Worm (Caenorhabditis elegans) whole organism, late embryonic: ENCODE data around the gene F21D5.7.

Source experiments
- F13H6.1 ChIP-seq: sonication (generic microtip); optimal IDR thresholded peaks from 2 replicates; lab custom pipeline; 2016; ENCODE audit warnings: missing genetic modification characterization, missing compliant biosample characterization
- K02D7.2 ChIP-seq: sonication (generic microtip); optimal IDR thresholded peaks from 2 replicates; lab custom pipeline; 2017; ENCODE audit warnings: mild to moderate bottlenecking, missing genetic modification characterization, missing compliant biosample characterization
- K09A11.1 ChIP-seq: sonication (generic microtip); optimal IDR thresholded peaks from 2 replicates; lab custom pipeline; 2017; ENCODE audit warnings: antibody characterized with exemption, mild to moderate bottlenecking, missing genetic modification characterization, missing compliant biosample characterization; ENCODE audit not compliant: insufficient read depth
- T23F11.4 ChIP-seq: fragments of 200-800 bp; sonication (Bioruptor generic); optimal IDR thresholded peaks from 2 replicates; lab custom pipeline; 2018; ENCODE audit warnings: mild to moderate bottlenecking, missing genetic modification characterization, missing compliant biosample characterization
- Y22D7AL.16 ChIP-seq: sonication (generic microtip); optimal IDR thresholded peaks from 2 replicates; lab custom pipeline; 2016; ENCODE audit warnings: missing genetic modification characterization, missing compliant biosample characterization
- ceh-14 ChIP-seq: sonication (generic microtip); optimal IDR thresholded peaks from 2 replicates; lab custom pipeline; 2016; ENCODE audit warnings: missing genotype, missing genetic modification characterization, missing compliant biosample characterization
- ceh-18 ChIP-seq: sonication (generic microtip); optimal IDR thresholded peaks from 2 replicates; lab custom pipeline; 2016; ENCODE audit warnings: missing genetic modification characterization, missing compliant biosample characterization
- ceh-2 ChIP-seq: sonication (generic microtip); optimal IDR thresholded peaks from 2 replicates; lab custom pipeline; 2016; ENCODE audit warnings: missing genotype, missing genetic modification characterization, missing compliant biosample characterization
- ceh-24 ChIP-seq: sonication (generic microtip); optimal IDR thresholded peaks from 2 replicates; lab custom pipeline; 2016; ENCODE audit warnings: mild to moderate bottlenecking, missing genetic modification characterization, missing compliant biosample characterization
- ceh-30 ChIP-seq: fragments of 150-350 bp; optimal IDR thresholded peaks from 2 replicates; lab custom pipeline; 2014; ENCODE audit warnings: missing biosample characterization, missing genetic modification characterization
- ceh-34 ChIP-seq: sonication (generic microtip); optimal IDR thresholded peaks from 2 replicates; lab custom pipeline; 2016; ENCODE audit warnings: mild to moderate bottlenecking, missing genetic modification characterization, missing compliant biosample characterization
- ceh-48 ChIP-seq: sonication (generic microtip); optimal IDR thresholded peaks from 2 replicates; lab custom pipeline; 2016; ENCODE audit warnings: missing genetic modification characterization, inconsistent platforms, missing compliant biosample characterization
- dmd-4 ChIP-seq: sonication (generic microtip); optimal IDR thresholded peaks from 2 replicates; lab custom pipeline; 2016; ENCODE audit warnings: borderline replicate concordance, missing genetic modification characterization, missing compliant biosample characterization
- dve-1 ChIP-seq: sonication (generic microtip); optimal IDR thresholded peaks from 2 replicates; lab custom pipeline; 2017; ENCODE audit warnings: antibody characterized with exemption, mild to moderate bottlenecking, missing genetic modification characterization, missing compliant biosample characterization
- elt-4 ChIP-seq: sonication (generic microtip); optimal IDR thresholded peaks from 2 replicates; lab custom pipeline; 2016; ENCODE audit warnings: missing genetic modification characterization, missing compliant biosample characterization
- fkh-10 ChIP-seq: fragments of 150-350 bp; optimal IDR thresholded peaks from 2 replicates; lab custom pipeline; 2014; ENCODE audit warnings: missing biosample characterization, missing genetic modification reagents, missing genetic modification characterization
- fkh-6 ChIP-seq: sonication (generic microtip); optimal IDR thresholded peaks from 2 replicates; lab custom pipeline; 2016; ENCODE audit warnings: missing genetic modification characterization, missing compliant biosample characterization
- gmeb-2 ChIP-seq: sonication (generic microtip); optimal IDR thresholded peaks from 2 replicates; lab custom pipeline; 2016; ENCODE audit warnings: missing genetic modification characterization, inconsistent platforms, missing compliant biosample characterization
- hlh-15 ChIP-seq: sonication (generic microtip); optimal IDR thresholded peaks from 2 replicates; lab custom pipeline; 2016; ENCODE audit warnings: missing genetic modification characterization, missing compliant biosample characterization
- lim-6 ChIP-seq: sonication (generic microtip); optimal IDR thresholded peaks from 2 replicates; lab custom pipeline; 2016; ENCODE audit warnings: missing genetic modification characterization, missing compliant biosample characterization
- lin-11 ChIP-seq: fragments of 200-800 bp; sonication (Bioruptor generic); optimal IDR thresholded peaks from 2 replicates; lab custom pipeline; 2018; ENCODE audit warnings: mild to moderate bottlenecking, missing genetic modification characterization, missing compliant biosample characterization
- mec-3 ChIP-seq: sonication (generic microtip); optimal IDR thresholded peaks from 2 replicates; lab custom pipeline; 2016; ENCODE audit warnings: borderline replicate concordance, missing genetic modification characterization, missing compliant biosample characterization
- nfya-1 ChIP-seq: sonication (generic microtip); optimal IDR thresholded peaks from 2 replicates; lab custom pipeline; 2017; ENCODE audit warnings: missing genetic modification characterization, mild to moderate bottlenecking, missing compliant biosample characterization, antibody characterized with exemption, moderate library complexity
- nhr-232 ChIP-seq: sonication (generic microtip); optimal IDR thresholded peaks from 2 replicates; lab custom pipeline; 2016; ENCODE audit warnings: missing genetic modification characterization, missing compliant biosample characterization
- pag-3 ChIP-seq: sonication (generic microtip); optimal IDR thresholded peaks from 2 replicates; lab custom pipeline; 2016; ENCODE audit warnings: missing compliant biosample characterization, missing genetic modification characterization, borderline replicate concordance
- pha-2 ChIP-seq: sonication (generic microtip); optimal IDR thresholded peaks from 2 replicates; lab custom pipeline; 2017; ENCODE audit warnings: mild to moderate bottlenecking, missing genetic modification characterization, missing compliant biosample characterization
- pha-4 ChIP-seq: fragments of 150-350 bp; optimal IDR thresholded peaks from 2 replicates; lab custom pipeline; 2018; ENCODE audit warnings: missing biosample characterization, missing genetic modification reagents, missing genetic modification characterization
- rnt-1 ChIP-seq: sonication (generic microtip); optimal IDR thresholded peaks from 2 replicates; lab custom pipeline; 2016; ENCODE audit warnings: missing genetic modification characterization, missing compliant biosample characterization
- sdc-2 ChIP-seq: sonication (generic microtip); optimal IDR thresholded peaks from 2 replicates; lab custom pipeline; 2016; ENCODE audit warnings: missing genotype, missing genetic modification characterization, missing compliant biosample characterization
- sox-2 ChIP-seq: fragments of 200-800 bp; sonication (Bioruptor generic); IDR thresholded peaks from 2 replicates; pipeline ENCODE4 v1.3.6; 2022; ENCODE audit warnings: missing genetic modification reagents, missing genetic modification characterization, missing compliant biosample characterization
- tbx-7 ChIP-seq: sonication (generic microtip); optimal IDR thresholded peaks from 2 replicates; lab custom pipeline; 2016; ENCODE audit warnings: missing genotype, missing genetic modification characterization, missing compliant biosample characterization
- unc-42 ChIP-seq: sonication (generic microtip); optimal IDR thresholded peaks from 2 replicates; lab custom pipeline; 2016; ENCODE audit warnings: missing genotype, missing genetic modification characterization, missing compliant biosample characterization
- ztf-16 ChIP-seq: sonication (generic microtip); optimal IDR thresholded peaks from 2 replicates; lab custom pipeline; 2017; ENCODE audit warnings: missing genetic modification characterization, missing compliant biosample characterization

The F21D5.7 gene

DNA sequence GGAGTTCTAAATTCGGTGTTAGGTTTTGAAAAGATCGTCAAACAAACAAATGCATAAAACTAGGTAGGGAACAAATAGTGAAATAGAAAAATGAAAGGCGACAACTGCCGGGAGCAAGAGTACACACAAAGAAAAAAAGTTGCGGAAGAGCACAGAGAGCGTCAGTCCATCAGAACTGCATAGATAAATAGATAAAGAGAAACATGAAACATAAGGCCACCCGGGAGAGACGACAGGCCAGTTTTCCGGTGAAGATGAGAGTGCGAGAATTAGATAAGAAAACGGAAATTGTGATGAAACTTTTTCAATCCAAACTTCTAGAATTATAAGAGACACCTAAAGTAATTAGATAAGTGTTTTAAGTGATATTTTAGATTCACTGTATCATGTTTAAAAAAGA, 14.2 kb upstream of the F21D5.7 start:
- TF ChIP-seq Y22D7AL.16 = no peak
- no peak for TF ChIP-seq ztf-16 (tag; lab: Kevin White, UChicago)
- peak; percentile 19 for TF ChIP-seq unc-42 (tag; lab: Kevin White, UChicago)
- peak; percentile 14 for TF ChIP-seq ceh-18
- no peak for TF ChIP-seq lin-11 (tag; lab: Kevin White, UChicago)
- no peak for TF ChIP-seq hlh-15 (tag; lab: Kevin White, UChicago)
- TF ChIP-seq ceh-24 (tag; lab: Kevin White, UChicago) = no peak

DNA sequence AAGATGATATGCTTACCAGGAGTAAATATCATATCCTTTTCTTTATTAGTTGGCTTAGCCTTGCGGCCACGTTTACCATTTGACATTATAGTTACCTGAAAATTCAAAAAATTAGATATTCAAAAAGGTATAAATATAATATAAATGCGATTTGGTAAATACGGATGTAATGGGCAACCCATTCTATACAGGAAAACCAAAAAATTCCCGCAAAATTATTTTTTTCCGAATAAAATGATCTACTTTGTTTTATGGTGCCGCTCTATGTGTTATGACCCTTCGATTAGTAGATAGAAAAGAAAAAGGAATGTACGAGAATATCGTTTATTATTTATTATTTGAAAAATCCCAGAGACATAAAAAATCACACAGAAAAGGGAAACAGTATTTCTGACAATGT, 11.2 kb upstream of the F21D5.7 start, which contains the start of gene elli-1:
elli-1 (minus strand) TSS at position 101 of the 400 bp plus-strand sequence.
- TF ChIP-seq F13H6.1 (tag; lab: Kevin White, UChicago) = no peak
- no peak for TF ChIP-seq sdc-2 (tag; lab: Kevin White, UChicago)
- no peak for TF ChIP-seq nfya-1 (tag; lab: Kevin White, UChicago)
- no peak for TF ChIP-seq rnt-1 (tag; lab: Kevin White, UChicago)
- no peak for TF ChIP-seq gmeb-2 (tag; lab: Kevin White, UChicago)
- no peak for TF ChIP-seq ceh-14
- no peak for TF ChIP-seq pag-3 (tag; lab: Kevin White, UChicago)
- no peak for TF ChIP-seq ceh-48 (tag; lab: Kevin White, UChicago)
- TF ChIP-seq ceh-30 (tag; lab: Kevin White, UChicago) = no peak
- no peak for TF ChIP-seq ceh-2 (tag; lab: Kevin White, UChicago)
- no peak for TF ChIP-seq tbx-7 (tag; lab: Kevin White, UChicago)
- no peak for TF ChIP-seq sox-2
- no peak for TF ChIP-seq pha-2 (tag; lab: Kevin White, UChicago)
- TF ChIP-seq mec-3 (tag; lab: Kevin White, UChicago) = no peak

ce11 chrIV:8754146-8754545, 10.6 kb upstream of the F21D5.7 start:
- TF ChIP-seq tbx-7 (tag; lab: Kevin White, UChicago) = no peak
- TF ChIP-seq dmd-4 = no peak
- no peak for TF ChIP-seq ceh-24 (tag; lab: Kevin White, UChicago)
- TF ChIP-seq lim-6 (tag; lab: Kevin White, UChicago) = no peak
- no peak for TF ChIP-seq ceh-34 (tag; lab: Kevin White, UChicago)

DNA sequence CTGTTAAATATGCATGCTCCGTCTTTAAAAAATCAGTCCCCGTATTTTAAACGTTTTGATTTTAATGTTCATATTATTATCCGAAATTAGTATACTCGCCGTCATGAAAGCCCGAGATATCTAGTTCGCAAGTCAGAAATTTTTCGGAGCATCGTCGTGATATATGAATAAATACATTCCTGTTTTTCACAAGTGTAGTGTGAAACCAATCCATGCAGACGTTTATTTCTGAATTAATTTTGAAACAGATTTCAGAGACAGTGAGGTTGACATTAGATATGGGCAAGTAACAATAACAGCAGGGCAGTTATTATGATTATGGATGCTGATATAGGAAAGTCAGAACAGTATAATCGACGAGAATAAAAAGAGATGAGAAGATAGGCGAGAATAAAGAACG, 9.0 kb upstream of the F21D5.7 start:
- TF ChIP-seq pag-3 (tag; lab: Kevin White, UChicago) (no peak), lin-11 (tag; lab: Kevin White, UChicago) (no peak), pha-4 (tag; lab: Kevin White, UChicago) (no peak), dve-1 (tag; lab: Kevin White, UChicago) (no peak), nfya-1 (tag; lab: Kevin White, UChicago) (no peak), elt-4 (no peak), K09A11.1 (tag; lab: Kevin White, UChicago) (no peak), fkh-10 (GFP tag; lab: Kevin White, UChicago) (no peak), nhr-232 (tag; lab: Kevin White, UChicago) (no peak), T23F11.4 (no peak), K02D7.2 (tag; lab: Kevin White, UChicago) (no peak), fkh-6 (tag; lab: Kevin White, UChicago) (no peak)

DNA sequence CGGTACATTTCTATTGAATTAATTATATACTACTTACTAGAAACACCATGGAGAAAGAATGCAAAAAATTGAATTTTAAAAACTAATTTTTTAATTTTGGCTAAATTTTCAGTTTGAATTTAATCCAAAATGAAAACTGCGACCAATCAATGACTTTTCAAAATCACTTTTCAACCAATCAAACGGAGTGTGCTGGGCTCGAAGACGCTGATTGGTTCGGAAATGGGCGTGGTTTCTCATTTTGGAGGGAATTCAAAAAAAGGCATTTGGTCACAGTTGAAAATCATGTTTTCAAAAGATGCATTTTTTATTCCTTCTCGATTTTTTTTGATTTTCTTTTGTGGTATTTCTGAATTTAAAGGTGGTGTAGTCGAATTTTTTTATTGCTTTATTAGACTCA, 5.5 kb upstream of the F21D5.7 start:
- TF ChIP-seq sdc-2 (tag; lab: Kevin White, UChicago) (no peak), nfya-1 (tag; lab: Kevin White, UChicago) (peak; percentile 73)
